Worm (Caenorhabditis elegans) whole organism, L2 larva: ENCODE data around the gene str-19.

Source experiments
- R02D3.7 ChIP-seq: fragments of 150-350 bp; optimal IDR thresholded peaks from 2 replicates; lab custom pipeline; 2014; ENCODE audit warnings: missing biosample characterization, missing genetic modification characterization

str-19 gene

ce11 chrV:15693682-15694081 is 50.6 kb downstream of the str-19 start, which contains the start of gene nhr-198:
TSS of gene nhr-198 (plus strand) at chrV:15693994.
- no peak for TF ChIP-seq R02D3.7 (tag; lab: Kevin White, UChicago)
